Worm (Caenorhabditis elegans) whole organism, L4/young adult: ENCODE data around the gene gst-4.

Source experiments
- W03F9.2 ChIP-seq: fragments of 150-350 bp; optimal IDR thresholded peaks from 2 replicates; lab custom pipeline; 2014; ENCODE audit warnings: missing biosample characterization, missing genetic modification characterization
- dao-5 ChIP-seq: sonication (generic microtip); optimal IDR thresholded peaks from 2 replicates; lab custom pipeline; 2016; ENCODE audit warnings: missing genotype, missing genetic modification characterization, moderate library complexity, missing compliant biosample characterization
- him-1 ChIP-seq: sonication (generic microtip); optimal IDR thresholded peaks from 2 replicates; lab custom pipeline; 2016; ENCODE audit warnings: missing genotype, missing genetic modification reagents, missing genetic modification characterization, missing compliant biosample characterization

Gene gst-4

ce11 chrIV:10135817-10136216 lies 6.2 kb upstream of the gst-4 start, which contains the start of gene K08F4.5:
Gene K08F4.5 (minus strand): TSS chrIV:10135917.
- TF ChIP-seq him-1, result no peak
- no peak for TF ChIP-seq dao-5 (tag; lab: Kevin White, UChicago)
- no peak for TF ChIP-seq W03F9.2 (tag; lab: Kevin White, UChicago)

DNA sequence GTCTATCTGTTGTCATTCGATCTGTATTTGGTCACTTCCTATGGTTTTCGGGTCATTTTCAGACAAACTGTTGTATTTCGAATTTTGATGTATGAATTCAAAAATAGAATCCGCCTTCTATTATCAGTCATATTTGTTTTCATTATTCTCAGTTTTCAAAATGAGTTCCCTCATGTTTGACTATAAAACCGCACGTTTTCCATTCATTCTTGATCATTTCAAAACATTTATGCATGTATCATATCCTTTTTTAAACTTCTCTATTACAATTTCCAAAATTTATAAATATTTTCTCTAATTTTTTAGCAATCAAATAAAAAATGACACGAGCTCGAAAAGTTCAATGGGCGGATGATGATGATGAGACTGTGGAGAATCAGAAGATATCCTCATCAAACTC lies 4.2 kb upstream of the gst-4 start, which contains the start of gene K08F4.12:
Gene K08F4.12, plus strand, starts transcription at position 301 of the 400 bp plus-strand sequence.
- TF ChIP-seq dao-5 (tag; lab: Kevin White, UChicago), result no peak
- no peak for TF ChIP-seq W03F9.2 (tag; lab: Kevin White, UChicago)
- no peak for TF ChIP-seq him-1

- TF ChIP-seq W03F9.2 (tag; lab: Kevin White, UChicago), result no peak
- no peak for TF ChIP-seq him-1
- TF ChIP-seq dao-5 (tag; lab: Kevin White, UChicago), result no peak
Observed at ce11 chrIV:10140143-10140542, 1.9 kb upstream of the gst-4 start, which contains the start of gene gst-3. Gene gst-3 (minus strand): TSS chrIV:10140243.

ce11 chrIV:10143640-10144039 lies 1.6 kb downstream of the gst-4 start, which contains the start of gene msp-38:
Gene msp-38 (minus strand): TSS chrIV:10143740.
- no peak for TF ChIP-seq dao-5 (tag; lab: Kevin White, UChicago)
- TF ChIP-seq him-1, result no peak
- no peak for TF ChIP-seq W03F9.2 (tag; lab: Kevin White, UChicago)

- TF ChIP-seq dao-5 (tag; lab: Kevin White, UChicago), result no peak
Observed at ce11 chrIV:10144487-10144886, 2.5 kb downstream of the gst-4 start.

- TF ChIP-seq him-1 (no peak), dao-5 (tag; lab: Kevin White, UChicago) (no peak), W03F9.2 (tag; lab: Kevin White, UChicago) (no peak)
Observed at ce11 chrIV:10144909-10145308, 2.9 kb downstream of the gst-4 start.

DNA sequence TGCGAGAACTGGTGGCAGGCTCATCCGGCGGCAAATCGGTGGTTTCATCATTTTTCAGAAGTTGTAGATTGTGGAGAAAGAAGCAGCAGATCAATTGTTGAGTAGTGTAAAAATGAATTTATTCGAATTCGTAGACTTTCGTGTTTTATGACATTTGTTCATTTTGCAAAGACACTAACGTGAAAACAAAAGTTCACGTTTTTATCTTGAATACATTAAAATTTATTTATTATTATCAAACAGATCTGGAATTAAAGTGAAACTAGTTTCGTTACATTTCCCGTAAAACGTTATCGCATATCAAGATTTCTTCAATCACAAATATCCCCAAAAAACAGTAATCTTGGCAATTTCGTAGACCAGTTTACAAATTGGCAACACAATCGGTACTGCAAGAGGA lies 4.9 kb downstream of the gst-4 start, which contains the start of gene T14G10.8:
Gene T14G10.8, minus strand, starts transcription at position 101 of the 400 bp plus-strand sequence.
- TF ChIP-seq W03F9.2 (tag; lab: Kevin White, UChicago) (no peak), him-1 (no peak), dao-5 (tag; lab: Kevin White, UChicago) (no peak)

- TF ChIP-seq dao-5 (tag; lab: Kevin White, UChicago) (no peak), W03F9.2 (tag; lab: Kevin White, UChicago) (no peak), him-1 (no peak)
Observed at ce11 chrIV:10148938-10149337, 6.9 kb downstream of the gst-4 start, which contains the start of gene pigs-1. Gene pigs-1 (minus strand): TSS chrIV:10149038.

DNA sequence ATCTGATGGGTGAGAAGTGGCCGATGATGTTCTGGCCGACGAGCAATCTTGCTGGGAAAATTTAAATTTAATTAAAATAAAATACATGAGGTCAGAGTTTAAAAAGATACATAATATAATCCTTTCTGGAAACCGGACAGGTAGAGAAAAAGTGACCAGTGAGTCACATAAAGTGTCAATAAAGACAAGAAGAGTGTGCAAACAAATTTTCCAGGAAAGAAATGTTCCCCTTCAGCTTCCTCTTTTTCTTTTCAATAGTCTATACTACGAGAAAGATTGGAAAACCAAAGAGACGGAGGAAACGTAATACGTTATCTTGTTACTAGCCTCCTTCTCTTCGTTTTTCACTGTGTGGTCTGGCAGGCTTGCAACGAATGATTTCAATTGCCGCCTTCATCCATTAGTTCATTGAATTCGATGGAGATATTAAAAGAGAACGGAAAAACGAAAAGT lies 8.6 kb downstream of the gst-4 start, which contains the start of gene tsp-12:
Gene tsp-12, minus strand, starts transcription at position 51 of the 453 bp plus-strand sequence.
- no peak for TF ChIP-seq W03F9.2 (tag; lab: Kevin White, UChicago)

- TF ChIP-seq him-1 (peak; percentile 7), dao-5 (tag; lab: Kevin White, UChicago) (no peak), W03F9.2 (tag; lab: Kevin White, UChicago) (peak; percentile 63)
Observed at ce11 chrIV:10151439-10151997, 9.5 kb downstream of the gst-4 start, which contains the start of gene copg-1. Gene copg-1 (plus strand): TSS chrIV:10151947.

- TF ChIP-seq dao-5 (tag; lab: Kevin White, UChicago) (no peak), him-1 (no peak), W03F9.2 (tag; lab: Kevin White, UChicago) (no peak)
Observed at ce11 chrIV:10153479-10153878, 11.5 kb downstream of the gst-4 start.

DNA sequence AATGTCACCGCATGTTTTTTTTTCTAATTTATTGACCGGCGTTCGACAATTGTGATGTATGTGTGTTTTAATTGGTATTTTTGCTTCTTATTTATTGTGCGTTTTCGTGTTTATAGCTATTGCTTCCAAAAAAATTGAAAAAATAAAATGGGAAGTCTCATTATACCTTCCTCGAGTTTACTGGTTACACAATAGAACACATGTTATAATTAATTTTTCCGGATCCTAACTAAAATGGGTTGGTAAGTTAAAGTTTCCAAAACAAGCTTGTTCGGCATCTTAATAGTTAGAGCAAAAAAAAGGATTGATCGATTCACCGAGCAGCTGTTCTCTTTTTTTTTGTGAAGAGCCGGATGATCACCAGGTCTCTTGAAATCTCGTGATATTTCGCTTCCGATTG lies 13.4 kb downstream of the gst-4 start, which contains the start of gene ttr-54:
Gene ttr-54, plus strand, starts transcription at position 301 of the 400 bp plus-strand sequence.
- TF ChIP-seq dao-5 (tag; lab: Kevin White, UChicago), result no peak
- no peak for TF ChIP-seq W03F9.2 (tag; lab: Kevin White, UChicago)
- TF ChIP-seq him-1, result no peak

DNA sequence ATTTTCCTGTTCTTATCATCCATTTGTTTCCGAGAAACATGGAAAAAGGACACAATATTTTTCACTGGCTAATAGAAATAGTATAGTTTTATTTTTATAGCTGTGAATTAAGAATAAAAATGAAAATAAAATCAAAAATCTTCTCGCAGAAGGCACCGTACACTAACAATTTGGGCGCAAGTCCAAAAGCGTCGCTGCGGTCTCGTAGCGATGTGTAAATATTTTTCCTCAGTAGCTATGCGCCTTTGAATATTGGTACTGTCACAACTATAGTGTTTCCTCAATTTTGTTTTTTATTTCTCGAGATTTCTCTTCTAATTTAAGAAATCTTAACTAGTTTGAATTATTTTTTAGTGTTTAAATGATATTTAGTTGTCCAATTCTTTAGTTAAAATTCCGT lies 15.0 kb downstream of the gst-4 start:
- TF ChIP-seq dao-5 (tag; lab: Kevin White, UChicago) (no peak), W03F9.2 (tag; lab: Kevin White, UChicago) (no peak), him-1 (no peak)

DNA sequence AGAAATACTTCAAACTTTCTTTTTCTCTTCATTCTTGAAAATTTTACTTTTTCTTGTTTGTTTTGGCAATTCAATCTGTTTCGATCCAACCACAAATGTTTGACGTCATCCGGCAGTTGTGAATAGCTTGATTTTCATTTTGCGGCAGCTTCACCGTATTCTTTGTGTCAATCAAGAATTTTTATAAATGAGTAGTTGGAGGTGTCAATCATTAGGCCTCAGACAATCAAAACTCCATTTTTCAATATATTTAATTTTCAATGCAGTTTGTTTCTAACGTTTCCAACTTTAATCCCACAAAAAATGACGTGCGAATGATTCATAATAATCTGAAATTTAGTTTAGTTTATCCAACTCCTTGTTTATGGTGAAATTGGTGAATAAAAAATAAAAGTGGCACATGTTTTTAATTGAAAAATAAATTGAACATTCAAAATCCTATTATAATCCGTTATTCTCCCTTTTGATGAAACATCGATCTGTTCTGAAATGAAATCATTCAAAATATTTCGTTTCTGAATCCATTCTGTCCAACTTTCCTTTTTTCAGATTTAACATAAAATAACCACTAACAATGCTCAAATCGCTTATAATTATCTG lies 15.6 kb downstream of the gst-4 start, which contains the start of gene ttr-53:
Gene ttr-53, plus strand, starts transcription at position 550 of the 600 bp plus-strand sequence.
- TF ChIP-seq him-1, result no peak
- TF ChIP-seq dao-5 (tag; lab: Kevin White, UChicago), result no peak
- TF ChIP-seq W03F9.2 (tag; lab: Kevin White, UChicago), result no peak
